Worm (Caenorhabditis elegans) whole organism, L3 larva: ENCODE data around the gene H38K22.6.

Experiments used
- R02D3.7 ChIP-seq: fragments of 150-350 bp; optimal IDR thresholded peaks from 2 replicates; lab custom pipeline; 2014; ENCODE audit warnings: missing biosample characterization, missing genetic modification characterization
- ZK546.5 ChIP-seq: sonication (generic microtip); optimal IDR thresholded peaks from 2 replicates; lab custom pipeline; 2017; ENCODE audit warnings: missing biosample characterization, missing genetic modification characterization
- ama-1 ChIP-seq: fragments of 150-350 bp; optimal IDR thresholded peaks from 2 replicates; lab custom pipeline; 2018
- fos-1 ChIP-seq: fragments of 150-350 bp; optimal IDR thresholded peaks from 2 replicates; lab custom pipeline; 2014; ENCODE audit warnings: missing biosample characterization, missing genetic modification characterization
- jun-1 ChIP-seq: fragments of 150-350 bp; optimal IDR thresholded peaks from 2 replicates; lab custom pipeline; 2014; ENCODE audit warnings: missing biosample characterization, missing genetic modification reagents, missing genetic modification characterization
- nfya-1 ChIP-seq: sonication (generic microtip); optimal IDR thresholded peaks from 2 replicates; lab custom pipeline; 2017; ENCODE audit warnings: missing genetic modification characterization, mild to moderate bottlenecking, missing compliant biosample characterization, antibody characterized with exemption, moderate library complexity; ENCODE audit not compliant: insufficient read depth
- nhr-237 ChIP-seq: fragments of 150-350 bp; optimal IDR thresholded peaks from 2 replicates; lab custom pipeline; 2014; ENCODE audit warnings: missing biosample characterization, missing genetic modification characterization
- nhr-28 ChIP-seq: fragments of 150-350 bp; optimal IDR thresholded peaks from 2 replicates; lab custom pipeline; 2014; ENCODE audit warnings: missing biosample characterization, missing genetic modification characterization
- nhr-76 ChIP-seq: fragments of 150-350 bp; sonication (generic microtip); optimal IDR thresholded peaks from 5 replicates; lab custom pipeline; 2014; ENCODE audit warnings: missing biosample characterization, missing genetic modification characterization
- nhr-77 ChIP-seq: fragments of 150-350 bp; optimal IDR thresholded peaks from 2 replicates; lab custom pipeline; 2014; ENCODE audit warnings: missing biosample characterization, missing genetic modification characterization
- snpc-4 ChIP-seq: fragments of 150-350 bp; optimal IDR thresholded peaks from 2 replicates; lab custom pipeline; 2014; ENCODE audit warnings: missing biosample characterization, missing genetic modification characterization

- TF ChIP-seq ZK546.5 (tag; lab: Kevin White, UChicago) (no peak), R02D3.7 (tag; lab: Kevin White, UChicago) (no peak), nhr-77 (no peak), fos-1 (tag; lab: Kevin White, UChicago) (no peak), snpc-4 (tag; lab: Kevin White, UChicago) (no peak), jun-1 (tag; lab: Kevin White, UChicago) (no peak), nhr-28 (tag; lab: Kevin White, UChicago) (no peak), nhr-237 (tag; lab: Kevin White, UChicago) (no peak), nfya-1 (tag; lab: Kevin White, UChicago) (no peak), nhr-76 (tag; lab: Kevin White, UChicago) (no peak), ama-1 (lab: Kevin White, UChicago) (no peak)
These were observed 50.4 kb downstream of the H38K22.6 start, which contains the start of gene ckb-3 for ce11 chrIII:4370585-4370984.
